Fruit fly (Drosophila melanogaster): ENCODE results near the gene Ance-3.

DNA sequence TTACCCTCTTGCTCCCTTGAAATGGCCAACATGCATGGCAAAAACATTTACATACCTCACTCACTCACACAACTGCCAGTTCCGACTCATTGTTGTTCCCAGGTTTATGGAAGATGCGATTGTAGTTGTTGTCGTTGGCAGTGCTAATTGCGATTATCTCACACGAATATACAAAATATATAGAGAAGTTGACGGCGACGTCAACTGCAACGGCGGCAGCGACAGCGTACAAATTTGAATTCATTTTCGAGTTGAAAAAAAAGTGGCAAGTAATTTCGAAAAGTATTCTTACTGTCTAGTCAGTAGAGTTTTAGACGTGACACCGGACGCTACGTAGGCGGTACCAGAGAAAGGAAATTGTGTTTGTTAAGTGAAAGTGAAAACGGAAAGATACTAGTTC is at the start of gene Ance-3:
- TF ChIP-seq psq (optimal IDR thresholded peaks at IDR 0.05), result no peak
- no peak for TF ChIP-seq insv (optimal IDR thresholded peaks at IDR 0.05)
- no peak for TF ChIP-seq Sin3A (optimal IDR thresholded peaks at IDR 0.05)
- TF ChIP-seq Myc (optimal IDR thresholded peaks at IDR 0.05), result no peak
- no peak for TF ChIP-seq ttk (optimal IDR thresholded peaks at IDR 0.05)
- TF ChIP-seq h (optimal IDR thresholded peaks at IDR 0.05), result no peak
